Fruit fly (Drosophila melanogaster) whole organism, embryonic: ENCODE measurements around the gene Tom40.

ENCODE experiments used
- Abd-B ChIP-seq: fragments of 200-800 bp; sonication (Bioruptor generic); optimal IDR thresholded peaks from 2 replicates; lab custom pipeline; 2018; ENCODE audit warnings: missing biosample characterization, mild to moderate bottlenecking, missing genetic modification characterization, moderate library complexity
- CG10543 ChIP-seq: fragments of 200-800 bp; sonication (Bioruptor generic); optimal IDR thresholded peaks from 3 replicates; lab custom pipeline; 2017; ENCODE audit warnings: missing biosample characterization, mild to moderate bottlenecking, missing genetic modification characterization, moderate library complexity
- CG11085 ChIP-seq: fragments of 200-800 bp; sonication (Bioruptor generic); IDR thresholded peaks from 2 replicates; pipeline ENCODE4 v1.3.6; 2022; ENCODE audit warnings: missing biosample characterization, missing genetic modification characterization
- CG11695 ChIP-seq: fragments of 200-800 bp; sonication (Bioruptor generic); IDR thresholded peaks from 3 replicates; pipeline ENCODE4 v1.3.6; 2022; ENCODE audit warnings: missing biosample characterization, missing genetic modification characterization
- CG12769 ChIP-seq: fragments of 200-800 bp; sonication (Bioruptor generic); optimal IDR thresholded peaks from 2 replicates; lab custom pipeline; 2019; ENCODE audit warnings: missing biosample characterization, mild to moderate bottlenecking, missing genetic modification characterization, moderate library complexity
- CG15479 ChIP-seq: fragments of 200-800 bp; sonication (Bioruptor generic); optimal IDR thresholded peaks from 3 replicates; lab custom pipeline; 2019; ENCODE audit warnings: missing biosample characterization, mild to moderate bottlenecking, missing genetic modification characterization, moderate library complexity
- CG1603 ChIP-seq: fragments of 200-800 bp; sonication (Bioruptor generic); optimal IDR thresholded peaks from 2 replicates; lab custom pipeline; 2019; ENCODE audit warnings: missing biosample characterization, mild to moderate bottlenecking, missing genetic modification characterization, moderate library complexity
- CG16815 ChIP-seq: fragments of 200-800 bp; sonication (Bioruptor generic); optimal IDR thresholded peaks from 3 replicates; lab custom pipeline; 2017; ENCODE audit warnings: missing biosample characterization, mild to moderate bottlenecking, missing genetic modification characterization
- CG1832 ChIP-seq: fragments of 200-800 bp; sonication (Bioruptor generic); optimal IDR thresholded peaks from 2 replicates; lab custom pipeline; 2017; ENCODE audit warnings: missing biosample characterization, mild to moderate bottlenecking, missing genetic modification characterization, inconsistent platforms
- CG30020 ChIP-seq: fragments of 200-800 bp; optimal IDR thresholded peaks from 2 replicates; lab custom pipeline; 2019; ENCODE audit warnings: missing biosample characterization, mild to moderate bottlenecking, missing genetic modification characterization, moderate library complexity
- CG3065 ChIP-seq: fragments of 200-800 bp; sonication (Bioruptor generic); optimal IDR thresholded peaks from 2 replicates; lab custom pipeline; 2016; ENCODE audit warnings: missing biosample characterization, missing genetic modification characterization
- CG3281 ChIP-seq: fragments of 200-800 bp; sonication (Bioruptor generic); optimal IDR thresholded peaks from 3 replicates; lab custom pipeline; 2017; ENCODE audit warnings: missing biosample characterization, mild to moderate bottlenecking, missing genetic modification characterization
- CG6683 ChIP-seq: fragments of 200-800 bp; sonication (Bioruptor generic); optimal IDR thresholded peaks from 2 replicates; lab custom pipeline; 2017; ENCODE audit warnings: missing biosample characterization, mild to moderate bottlenecking, missing genetic modification characterization, missing genetic modification reagents
- CG7556 ChIP-seq: fragments of 200-800 bp; sonication (Bioruptor generic); optimal IDR thresholded peaks from 2 replicates; lab custom pipeline; 2017; ENCODE audit warnings: missing biosample characterization, mild to moderate bottlenecking, missing genetic modification characterization
- CG7786 ChIP-seq: fragments of 200-800 bp; sonication (Bioruptor generic); optimal IDR thresholded peaks from 2 replicates; lab custom pipeline; 2016; ENCODE audit warnings: missing biosample characterization, missing genetic modification characterization
- CG7839 ChIP-seq: fragments of 200-800 bp; sonication (Bioruptor generic); optimal IDR thresholded peaks from 3 replicates; lab custom pipeline; 2018; ENCODE audit warnings: missing biosample characterization, mild to moderate bottlenecking, missing genetic modification characterization, moderate library complexity
- CG8359 ChIP-seq: fragments of 200-800 bp; sonication (Bioruptor generic); optimal IDR thresholded peaks from 2 replicates; lab custom pipeline; 2017; ENCODE audit warnings: missing biosample characterization, mild to moderate bottlenecking, missing genetic modification characterization, borderline replicate concordance
- CG9817 ChIP-seq: fragments of 200-800 bp; sonication (Bioruptor generic); optimal IDR thresholded peaks from 2 replicates; lab custom pipeline; 2018; ENCODE audit warnings: missing biosample characterization, mild to moderate bottlenecking, missing genetic modification characterization, moderate library complexity
- CHES-1-like ChIP-seq: fragments of 200-800 bp; sonication (Bioruptor generic); optimal IDR thresholded peaks from 2 replicates; lab custom pipeline; 2016; ENCODE audit warnings: missing biosample characterization, missing genetic modification characterization
- Camta ChIP-seq: fragments of 200-800 bp; sonication (Bioruptor generic); optimal IDR thresholded peaks from 2 replicates; lab custom pipeline; 2016; ENCODE audit warnings: missing biosample characterization, missing genetic modification characterization
- Dbx ChIP-seq: fragments of 200-800 bp; sonication (Bioruptor generic); IDR thresholded peaks from 3 replicates; pipeline ENCODE4 v1.3.6; 2022; ENCODE audit warnings: missing biosample characterization, missing genetic modification characterization
- Dfd ChIP-seq, 2 experiments: fragments of >200 bp; optimal IDR thresholded peaks; 2 replicates each; lab custom pipeline; 2017; ENCODE audit warnings: missing biosample characterization in 2 of 2, missing genetic modification characterization in 2 of 2
- Hr78 ChIP-seq, 2 experiments: fragments of 200-800 bp in 1 of 2; fragments of >200 bp in 1 of 2; sonication (Bioruptor generic) in 1 of 2; optimal IDR thresholded peaks; 2 replicates each; lab custom pipeline; 2017 to 2019; ENCODE audit warnings: missing biosample characterization in 2 of 2, missing genetic modification characterization in 2 of 2, mild to moderate bottlenecking in 1 of 2, moderate library complexity in 1 of 2
- Med ChIP-seq: fragments of 200-800 bp; sonication (Bioruptor generic); peaks from one replicate; lab custom pipeline; 2016; ENCODE audit warnings: missing biosample characterization, missing genetic modification characterization, mild to moderate bottlenecking, inconsistent platforms, moderate library complexity
- NC2β ChIP-seq: fragments of 200-800 bp; sonication (Bioruptor generic); optimal IDR thresholded peaks from 2 replicates; lab custom pipeline; 2016; ENCODE audit warnings: missing biosample characterization, missing genetic modification characterization
- Nf-YC ChIP-seq: fragments of 200-800 bp; optimal IDR thresholded peaks from 3 replicates; lab custom pipeline; 2019; ENCODE audit warnings: missing biosample characterization, mild to moderate bottlenecking, missing genetic modification characterization, moderate library complexity
- Ravus ChIP-seq: fragments of 200-800 bp; sonication (Bioruptor generic); IDR thresholded peaks from 2 replicates; pipeline ENCODE4 v1.3.6; 2022; ENCODE audit warnings: missing biosample characterization, missing genetic modification characterization
- Tbp ChIP-seq: fragments of >200 bp; optimal IDR thresholded peaks from 2 replicates; lab custom pipeline; 2018; ENCODE audit warnings: missing biosample characterization, missing genetic modification characterization
- dimm ChIP-seq: fragments of 200-800 bp; sonication (Bioruptor generic); IDR thresholded peaks from 2 replicates; pipeline ENCODE4 v1.3.6; 2022; ENCODE audit warnings: missing biosample characterization, missing genetic modification characterization
- dmrt11E ChIP-seq: fragments of 200-800 bp; sonication (Bioruptor generic); optimal IDR thresholded peaks from 3 replicates; lab custom pipeline; 2018; ENCODE audit warnings: missing biosample characterization, mild to moderate bottlenecking, missing genetic modification characterization, moderate library complexity
- fd64A ChIP-seq: fragments of 200-800 bp; sonication (Bioruptor generic); optimal IDR thresholded peaks from 3 replicates; lab custom pipeline; 2018; ENCODE audit warnings: missing biosample characterization, mild to moderate bottlenecking, missing genetic modification characterization
- gfzf ChIP-seq: fragments of 200-800 bp; sonication (Bioruptor generic); optimal IDR thresholded peaks from 2 replicates; lab custom pipeline; 2016; ENCODE audit warnings: missing biosample characterization, mild to moderate bottlenecking, missing genetic modification characterization, moderate library complexity
- gsb ChIP-seq: fragments of 200-800 bp; sonication (Bioruptor generic); IDR thresholded peaks from 2 replicates; pipeline ENCODE4 v1.3.6; 2022; ENCODE audit warnings: missing biosample characterization, missing genetic modification characterization
- hkb ChIP-seq, 2 experiments: fragments of 200-800 bp in 1 of 2; fragments of >200 bp in 1 of 2; sonication (Bioruptor generic) in 1 of 2; IDR thresholded peaks in 1 of 2; optimal IDR thresholded peaks in 1 of 2; 2 replicates each; pipeline versions ENCODE4 v1.3.6 to Lab custom; 2017 to 2022; ENCODE audit warnings: missing biosample characterization in 1 of 2, missing genetic modification characterization in 1 of 2
- hth ChIP-seq: fragments of >200 bp; optimal IDR thresholded peaks from 2 replicates; lab custom pipeline; 2017; ENCODE audit warnings: inconsistent platforms
- jigr1 ChIP-seq: fragments of 200-800 bp; sonication (Bioruptor generic); IDR thresholded peaks from 3 replicates; pipeline ENCODE4 v1.3.6; 2022; ENCODE audit warnings: missing biosample characterization, missing genetic modification characterization
- lola ChIP-seq, 3 experiments: fragments of >200 bp in 2 of 3; fragments of 200-800 bp in 1 of 3; sonication (Bioruptor generic) in 1 of 3; optimal IDR thresholded peaks; 2 replicates each; lab custom pipeline; 2017 to 2019; ENCODE audit warnings: missing biosample characterization in 3 of 3, missing genetic modification characterization in 3 of 3, mild to moderate bottlenecking in 1 of 3, moderate library complexity in 1 of 3
- mam ChIP-seq: fragments of 200-800 bp; sonication (Bioruptor generic); optimal IDR thresholded peaks from 3 replicates; lab custom pipeline; 2016; ENCODE audit warnings: missing biosample characterization, missing genetic modification characterization
- mirr ChIP-seq: fragments of 200-800 bp; sonication (Bioruptor generic); optimal IDR thresholded peaks from 3 replicates; lab custom pipeline; 2018; ENCODE audit warnings: missing biosample characterization, mild to moderate bottlenecking, missing genetic modification characterization
- otp ChIP-seq: fragments of 200-800 bp; sonication (Bioruptor generic); IDR thresholded peaks from 3 replicates; pipeline ENCODE4, ENCODE4 v1.3.6; 2022; ENCODE audit warnings: missing biosample characterization, missing genetic modification characterization
- pho ChIP-seq: fragments of 200-800 bp; sonication (Bioruptor generic); optimal IDR thresholded peaks from 2 replicates; lab custom pipeline; 2016; ENCODE audit warnings: missing biosample characterization, missing genetic modification characterization
- psq ChIP-seq: fragments of 200-800 bp; sonication (Bioruptor generic); optimal IDR thresholded peaks from 2 replicates; lab custom pipeline; 2017; ENCODE audit warnings: missing biosample characterization, missing genetic modification characterization
- pzg ChIP-seq: fragments of 200-800 bp; sonication (Bioruptor generic); optimal IDR thresholded peaks from 3 replicates; lab custom pipeline; 2018; ENCODE audit warnings: missing biosample characterization, mild to moderate bottlenecking, missing genetic modification characterization, moderate library complexity
- sd ChIP-seq: fragments of 200-800 bp; sonication (Bioruptor generic); optimal IDR thresholded peaks from 3 replicates; lab custom pipeline; 2018; ENCODE audit warnings: missing biosample characterization, mild to moderate bottlenecking, missing genetic modification characterization, moderate library complexity
- sima ChIP-seq: fragments of 200-800 bp; sonication (Bioruptor generic); optimal IDR thresholded peaks from 2 replicates; lab custom pipeline; 2016; ENCODE audit warnings: missing biosample characterization, missing genetic modification characterization
- slou ChIP-seq: fragments of 200-800 bp; sonication (Bioruptor generic); optimal IDR thresholded peaks from 3 replicates; lab custom pipeline; 2016; ENCODE audit warnings: missing biosample characterization, missing genetic modification characterization
- sqz ChIP-seq: fragments of 200-800 bp; sonication (Bioruptor generic); optimal IDR thresholded peaks from 3 replicates; lab custom pipeline; 2018; ENCODE audit warnings: missing biosample characterization, mild to moderate bottlenecking, missing genetic modification characterization
- sr ChIP-seq: fragments of 200-800 bp; sonication (Bioruptor generic); IDR thresholded peaks from 3 replicates; pipeline ENCODE4 v1.3.6; 2022; ENCODE audit warnings: missing biosample characterization, missing genetic modification characterization
- tin ChIP-seq: fragments of 200-800 bp; sonication (Bioruptor generic); optimal IDR thresholded peaks from 3 replicates; lab custom pipeline; 2016; ENCODE audit warnings: missing biosample characterization, missing genetic modification characterization
- tll ChIP-seq, 2 experiments: fragments of 200-800 bp in 1 of 2; fragments of >200 bp in 1 of 2; sonication (Bioruptor generic) in 1 of 2; optimal IDR thresholded peaks; 2 replicates each; lab custom pipeline; 2017 to 2019; ENCODE audit warnings: missing biosample characterization in 2 of 2, missing genetic modification characterization in 2 of 2, mild to moderate bottlenecking in 1 of 2, moderate library complexity in 1 of 2

Tom40 gene

DNA sequence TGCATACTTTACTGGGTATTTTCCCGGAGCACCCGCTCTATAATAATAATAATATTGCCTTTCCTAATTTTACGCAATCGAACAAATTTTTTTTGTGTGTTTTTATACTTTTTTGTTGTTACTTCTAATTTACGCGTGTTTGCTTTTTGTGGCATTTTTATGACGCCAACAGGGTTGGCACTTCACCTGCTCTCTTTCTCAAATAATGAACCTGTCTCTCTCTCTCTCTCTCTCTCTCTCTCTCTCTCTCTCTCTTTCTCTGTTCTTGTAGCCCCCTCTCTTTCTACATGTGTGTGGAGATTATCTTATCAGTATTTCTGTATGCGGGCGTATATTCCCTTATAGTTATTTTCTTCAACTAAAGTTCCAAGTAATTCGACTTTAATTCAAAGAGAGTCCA is 46.0 kb upstream of the Tom40 start (continued):
- TF ChIP-seq Ravus = no peak
- TF ChIP-seq Nf-YC (tag; lab: Kevin White, UChicago) = peak; percentile 46
- no peak for TF ChIP-seq CG15479 (GFP tag; lab: Kevin White, UChicago)
- TF ChIP-seq mirr (GFP tag; lab: Kevin White, UChicago) = peak; percentile 54
- peak; percentile 21 for TF ChIP-seq CG7786
- no peak for TF ChIP-seq CG30020 (tag; lab: Kevin White, UChicago)
- TF ChIP-seq CG8359 (GFP tag; lab: Kevin White, UChicago) = peak; percentile 42
- no peak for TF ChIP-seq tin (GFP tag; lab: Kevin White, UChicago)
- TF ChIP-seq Hr78 (GFP tag; optimal IDR thresholded peaks at IDR 0.05; lab: Kevin White, UChicago) = no peak
- 0 out of 3 replicates have a peak, but pooled peaks have one; percentile 32 for TF ChIP-seq CG11695 (GFP tag; lab: Robert Waterston, UW)
- no peak for TF ChIP-seq CG11085 (GFP tag; lab: Robert Waterston, UW)
- peak; percentile 79 for TF ChIP-seq fd64A (GFP tag; lab: Kevin White, UChicago)
- no peak for TF ChIP-seq CG1832 (GFP tag; lab: Kevin White, UChicago)
- TF ChIP-seq CG16815 (GFP tag; lab: Kevin White, UChicago) = no peak
- no peak for TF ChIP-seq CG7839 (tag; lab: Kevin White, UChicago)
- TF ChIP-seq dimm = no peak
- peak; percentile 69 for TF ChIP-seq CG3281 (GFP tag; lab: Kevin White, UChicago)
- peak; percentile 57 for TF ChIP-seq CG10543 (GFP tag; lab: Kevin White, UChicago)
- no peak for TF ChIP-seq hth (lab: Kevin White, UChicago)
- no peak for TF ChIP-seq hkb (optimal IDR thresholded peaks at IDR 0.05; lab: Kevin White, UChicago)
- peak; percentile 54; the same call in 1 of the 2 replicates for TF ChIP-seq hkb (GFP tag; IDR thresholded peaks at IDR 0.05; lab: Robert Waterston, UW)
- TF ChIP-seq CG3065 (GFP tag; lab: Kevin White, UChicago) = no peak
- TF ChIP-seq CG6683 (GFP tag; lab: Kevin White, UChicago) = peak; percentile 54
- TF ChIP-seq Abd-B (GFP tag; lab: Kevin White, UChicago) = no peak
- no peak for TF ChIP-seq sr (GFP tag; lab: Robert Waterston, UW)
- peak; percentile 67 for TF ChIP-seq sqz (GFP tag; lab: Kevin White, UChicago)
- TF ChIP-seq slou (GFP tag; lab: Kevin White, UChicago) = no peak
- no peak for TF ChIP-seq dmrt11E (tag; lab: Kevin White, UChicago)
- no peak for TF ChIP-seq CG12769
- peak; percentile 13 for TF ChIP-seq pho
- TF ChIP-seq tll (GFP tag; optimal IDR thresholded peaks at IDR 0.05; lab: Kevin White, UChicago) = no peak
- 0 out of 2 replicates have a peak, but pooled peaks have one; percentile 9 for TF ChIP-seq gsb (GFP tag; lab: Robert Waterston, UW)
- no peak for TF ChIP-seq Camta (GFP tag; lab: Kevin White, UChicago)
- peak in 1 of 3 experiments; percentile 15 for TF ChIP-seq lola (GFP tag; optimal IDR thresholded peaks at IDR 0.05; lab: Kevin White, UChicago)
- no peak for TF ChIP-seq mam
- no peak for TF ChIP-seq CG1603 (tag; lab: Kevin White, UChicago)
- no peak for TF ChIP-seq psq
- TF ChIP-seq CHES-1-like (GFP tag; lab: Kevin White, UChicago) = peak; percentile 87
- peak; percentile 56; the same call in 1 of the 3 replicates for TF ChIP-seq Dbx (GFP tag; lab: Robert Waterston, UW)
- no peak for TF ChIP-seq Tbp (GFP tag; lab: Kevin White, UChicago)
- TF ChIP-seq sd (tag; lab: Kevin White, UChicago) = no peak
- no peak for TF ChIP-seq sima (GFP tag; lab: Kevin White, UChicago)
- no peak for TF ChIP-seq jigr1 (GFP tag; lab: Robert Waterston, UW)
- TF ChIP-seq Dfd (GFP tag; optimal IDR thresholded peaks at IDR 0.05; lab: Kevin White, UChicago) = no peak
- no peak for TF ChIP-seq pzg (GFP tag; lab: Kevin White, UChicago)
- TF ChIP-seq otp = no peak; the same call in 2 of the 3 replicates
- peak; percentile 17 for TF ChIP-seq NC2β
- TF ChIP-seq CG9817 (tag; lab: Kevin White, UChicago) = no peak
- TF ChIP-seq gfzf = no peak
- TF ChIP-seq CG7556 (GFP tag; lab: Kevin White, UChicago) = no peak
- TF ChIP-seq Med (GFP tag; lab: Kevin White, UChicago) = peak; percentile 84
